Worm (Caenorhabditis elegans) whole organism, mixed stage, embryonic: ENCODE results near the gene C31C9.9.
A peak's percentile ranks its signal among the peaks of the same experiment; 100 is the strongest.

Source experiments
- M03D4.4 ChIP-seq: sonication (generic microtip); optimal IDR thresholded peaks from 2 replicates; lab custom pipeline; 2017; ENCODE audit warnings: mild to moderate bottlenecking, missing genetic modification characterization, missing compliant biosample characterization
- bed-3 ChIP-seq: fragments of 200-800 bp; sonication (Bioruptor generic); optimal IDR thresholded peaks from 3 replicates; lab custom pipeline; 2018; ENCODE audit warnings: mild to moderate bottlenecking, missing genetic modification characterization, moderate library complexity, missing compliant biosample characterization
- blmp-1 ChIP-seq: fragments of 150-350 bp; optimal IDR thresholded peaks from 2 replicates; lab custom pipeline; 2014; ENCODE audit warnings: missing biosample characterization, missing genetic modification characterization
- ceh-39 ChIP-seq: fragments of 150-350 bp; optimal IDR thresholded peaks from 2 replicates; lab custom pipeline; 2014; ENCODE audit warnings: missing biosample characterization, missing genetic modification characterization
- ceh-43 ChIP-seq: fragments of 200-800 bp; sonication (Bioruptor generic); optimal IDR thresholded peaks from 2 replicates; lab custom pipeline; 2018; ENCODE audit warnings: mild to moderate bottlenecking, missing genetic modification characterization, moderate library complexity, missing compliant biosample characterization
- ceh-83 ChIP-seq: fragments of 200-800 bp; sonication (Bioruptor generic); optimal IDR thresholded peaks from 2 replicates; lab custom pipeline; 2018; ENCODE audit warnings: mild to moderate bottlenecking, missing genetic modification characterization, missing compliant biosample characterization
- ces-1 ChIP-seq: fragments of 150-350 bp; optimal IDR thresholded peaks from 2 replicates; lab custom pipeline; 2014; ENCODE audit warnings: missing biosample characterization, missing genetic modification reagents, missing genetic modification characterization
- cnd-1 ChIP-seq: fragments of 200-800 bp; sonication (Bioruptor generic); optimal IDR thresholded peaks from 2 replicates; lab custom pipeline; 2018; ENCODE audit warnings: mild to moderate bottlenecking, missing genetic modification characterization, missing compliant biosample characterization
- drap-1 ChIP-seq: fragments of 200-800 bp; sonication (Bioruptor generic); optimal IDR thresholded peaks from 3 replicates; lab custom pipeline; 2018; ENCODE audit warnings: mild to moderate bottlenecking, missing genetic modification characterization, missing compliant biosample characterization
- elt-3 ChIP-seq: fragments of 150-350 bp; optimal IDR thresholded peaks from 2 replicates; lab custom pipeline; 2014; ENCODE audit warnings: missing biosample characterization, missing genetic modification characterization
- flh-1 ChIP-seq: fragments of 200-800 bp; sonication (Bioruptor generic); optimal IDR thresholded peaks from 2 replicates; lab custom pipeline; 2018; ENCODE audit warnings: mild to moderate bottlenecking, missing genetic modification characterization, moderate library complexity, missing compliant biosample characterization
- ham-2 ChIP-seq: fragments of 200-800 bp; sonication (Bioruptor generic); optimal IDR thresholded peaks from 2 replicates; lab custom pipeline; 2018; ENCODE audit warnings: mild to moderate bottlenecking, missing genetic modification characterization, missing compliant biosample characterization
- hlh-1 ChIP-seq: fragments of 150-350 bp; optimal IDR thresholded peaks from 2 replicates; lab custom pipeline; 2014; ENCODE audit warnings: missing biosample characterization, missing genetic modification reagents, missing genetic modification characterization
- lin-32 ChIP-seq: fragments of 200-800 bp; sonication (Bioruptor generic); optimal IDR thresholded peaks from 2 replicates; lab custom pipeline; 2018; ENCODE audit warnings: mild to moderate bottlenecking, missing genetic modification characterization, missing compliant biosample characterization
- lsy-2 ChIP-seq: fragments of 150-350 bp; optimal IDR thresholded peaks from 2 replicates; lab custom pipeline; 2014; ENCODE audit warnings: missing biosample characterization, missing genetic modification characterization
- mab-5 ChIP-seq: fragments of 150-350 bp; optimal IDR thresholded peaks from 2 replicates; lab custom pipeline; 2014; ENCODE audit warnings: missing biosample characterization, missing genetic modification characterization
- mep-1 ChIP-seq: fragments of 150-350 bp; optimal IDR thresholded peaks from 2 replicates; lab custom pipeline; 2017; ENCODE audit warnings: missing biosample characterization, missing genetic modification reagents, missing genetic modification characterization, inconsistent platforms
- nhr-12 ChIP-seq: fragments of 150-350 bp; optimal IDR thresholded peaks from 2 replicates; lab custom pipeline; 2014; ENCODE audit warnings: missing biosample characterization, missing genetic modification characterization
- nhr-2 ChIP-seq: fragments of 150-350 bp; optimal IDR thresholded peaks from 2 replicates; lab custom pipeline; 2014; ENCODE audit warnings: missing biosample characterization, missing genetic modification characterization
- nhr-237 ChIP-seq: fragments of 150-350 bp; optimal IDR thresholded peaks from 2 replicates; lab custom pipeline; 2014; ENCODE audit warnings: missing biosample characterization, missing genetic modification characterization
- nhr-28 ChIP-seq: fragments of 150-350 bp; optimal IDR thresholded peaks from 2 replicates; lab custom pipeline; 2014; ENCODE audit warnings: missing biosample characterization, missing genetic modification characterization
- nhr-76 ChIP-seq: sonication (generic microtip); optimal IDR thresholded peaks from 2 replicates; lab custom pipeline; 2017; ENCODE audit warnings: missing biosample characterization, missing genetic modification characterization
- pha-4 ChIP-seq: fragments of 150-350 bp; optimal IDR thresholded peaks from 2 replicates; lab custom pipeline; 2018; ENCODE audit warnings: missing biosample characterization, missing genetic modification reagents, missing genetic modification characterization
- sptf-1 ChIP-seq: sonication (generic microtip); optimal IDR thresholded peaks from 2 replicates; lab custom pipeline; 2017; ENCODE audit warnings: mild to moderate bottlenecking, missing genetic modification characterization, moderate library complexity, missing compliant biosample characterization
- tbx-8 ChIP-seq: fragments of 200-800 bp; sonication (Bioruptor generic); optimal IDR thresholded peaks from 2 replicates; lab custom pipeline; 2018; ENCODE audit warnings: mild to moderate bottlenecking, missing genetic modification characterization, moderate library complexity, missing compliant biosample characterization
- unc-120 ChIP-seq: sonication (generic microtip); optimal IDR thresholded peaks from 2 replicates; lab custom pipeline; 2017; ENCODE audit warnings: missing genetic modification characterization, missing compliant biosample characterization; ENCODE audit not compliant: poor library complexity, severe bottlenecking
- unc-39 ChIP-seq: fragments of 150-350 bp; optimal IDR thresholded peaks from 2 replicates; lab custom pipeline; 2014; ENCODE audit warnings: missing biosample characterization, missing genetic modification characterization
- unc-62 ChIP-seq: fragments of 150-350 bp; optimal IDR thresholded peaks from 2 replicates; lab custom pipeline; 2014; ENCODE audit warnings: missing biosample characterization, missing genetic modification reagents, missing genetic modification characterization

C31C9.9 gene

DNA sequence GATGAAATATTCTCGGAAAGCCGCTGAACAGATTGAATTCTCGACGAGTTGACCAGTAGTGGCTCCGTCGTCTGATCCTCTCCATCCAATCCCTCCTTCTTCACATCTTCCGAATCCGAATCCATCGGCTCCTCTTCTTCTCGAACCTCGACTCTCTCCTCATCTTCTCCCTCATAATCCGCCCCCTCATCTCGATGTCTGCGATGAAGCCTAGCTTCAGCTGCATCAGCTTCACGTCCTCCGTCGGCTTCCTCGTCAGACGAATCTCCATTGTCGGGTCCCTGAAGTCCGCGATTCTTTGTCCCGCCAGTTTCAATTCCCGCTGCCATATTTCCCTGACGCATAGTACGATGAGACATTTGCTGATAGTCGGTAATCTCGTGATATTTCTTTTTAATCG, 30.8 kb downstream of the C31C9.9 start:
- TF ChIP-seq cnd-1 (tag; lab: Kevin White, UChicago) = no peak
- no peak for TF ChIP-seq tbx-8
- no peak for TF ChIP-seq mab-5 (tag; lab: Kevin White, UChicago)
- no peak for TF ChIP-seq ham-2 (GFP tag; lab: Kevin White, UChicago)
- no peak for TF ChIP-seq nhr-237 (tag; lab: Kevin White, UChicago)
- TF ChIP-seq ceh-83 = no peak
- TF ChIP-seq lsy-2 (tag; lab: Kevin White, UChicago) = no peak
- TF ChIP-seq unc-39 (tag; lab: Kevin White, UChicago) = no peak
- TF ChIP-seq pha-4 (tag; lab: Kevin White, UChicago) = no peak
- TF ChIP-seq sptf-1 (tag; lab: Kevin White, UChicago) = no peak
- TF ChIP-seq hlh-1 = no peak
- no peak for TF ChIP-seq nhr-12 (tag; lab: Kevin White, UChicago)
- TF ChIP-seq unc-62 = no peak
- no peak for TF ChIP-seq nhr-28 (tag; lab: Kevin White, UChicago)
- TF ChIP-seq, all 35 proteins: peak for 0

DNA sequence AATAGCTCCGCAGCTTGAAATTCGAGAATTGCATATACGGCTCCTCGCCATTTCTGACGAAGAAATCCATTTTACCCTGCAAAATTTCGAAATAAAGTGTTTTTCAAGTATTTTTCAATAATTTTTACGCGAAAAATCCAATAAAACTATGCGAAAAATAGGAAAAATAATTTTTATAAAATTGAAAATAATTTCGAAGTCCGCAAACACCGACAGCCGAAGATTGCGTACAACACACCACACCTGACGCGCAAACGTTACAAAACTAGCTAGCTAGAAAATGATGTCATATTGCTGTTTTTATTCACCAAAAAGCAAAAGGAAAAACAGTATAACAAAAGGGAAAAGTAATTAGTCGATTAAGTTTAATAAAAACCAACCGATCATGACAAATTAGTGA, 39.9 kb downstream of the C31C9.9 start, which contains the start of gene rpoa-1:
Gene rpoa-1 (minus strand): TSS at position 84 of the 400 bp plus-strand sequence.
- TF ChIP-seq ces-1 (GFP tag; lab: Kevin White, UChicago) = peak; percentile 44
- TF ChIP-seq drap-1 (GFP tag; lab: Kevin White, UChicago) = no peak
- no peak for TF ChIP-seq nhr-12 (tag; lab: Kevin White, UChicago)
- TF ChIP-seq ceh-39 = no peak
- no peak for TF ChIP-seq flh-1 (GFP tag; lab: Kevin White, UChicago)
- no peak for TF ChIP-seq tbx-8
- TF ChIP-seq mep-1 (tag; lab: Kevin White, UChicago) = peak; percentile 36
- TF ChIP-seq nhr-76 (tag; lab: Kevin White, UChicago) = no peak
- TF ChIP-seq cnd-1 (tag; lab: Kevin White, UChicago) = no peak
- no peak for TF ChIP-seq nhr-2 (tag; lab: Kevin White, UChicago)
- TF ChIP-seq elt-3 (tag; lab: Kevin White, UChicago) = no peak
- no peak for TF ChIP-seq ceh-43
- TF ChIP-seq pha-4 (tag; lab: Kevin White, UChicago) = no peak
- no peak for TF ChIP-seq nhr-28 (tag; lab: Kevin White, UChicago)
- TF ChIP-seq nhr-237 (tag; lab: Kevin White, UChicago) = no peak
- no peak for TF ChIP-seq blmp-1 (tag; lab: Kevin White, UChicago)
- TF ChIP-seq M03D4.4 = no peak

DNA sequence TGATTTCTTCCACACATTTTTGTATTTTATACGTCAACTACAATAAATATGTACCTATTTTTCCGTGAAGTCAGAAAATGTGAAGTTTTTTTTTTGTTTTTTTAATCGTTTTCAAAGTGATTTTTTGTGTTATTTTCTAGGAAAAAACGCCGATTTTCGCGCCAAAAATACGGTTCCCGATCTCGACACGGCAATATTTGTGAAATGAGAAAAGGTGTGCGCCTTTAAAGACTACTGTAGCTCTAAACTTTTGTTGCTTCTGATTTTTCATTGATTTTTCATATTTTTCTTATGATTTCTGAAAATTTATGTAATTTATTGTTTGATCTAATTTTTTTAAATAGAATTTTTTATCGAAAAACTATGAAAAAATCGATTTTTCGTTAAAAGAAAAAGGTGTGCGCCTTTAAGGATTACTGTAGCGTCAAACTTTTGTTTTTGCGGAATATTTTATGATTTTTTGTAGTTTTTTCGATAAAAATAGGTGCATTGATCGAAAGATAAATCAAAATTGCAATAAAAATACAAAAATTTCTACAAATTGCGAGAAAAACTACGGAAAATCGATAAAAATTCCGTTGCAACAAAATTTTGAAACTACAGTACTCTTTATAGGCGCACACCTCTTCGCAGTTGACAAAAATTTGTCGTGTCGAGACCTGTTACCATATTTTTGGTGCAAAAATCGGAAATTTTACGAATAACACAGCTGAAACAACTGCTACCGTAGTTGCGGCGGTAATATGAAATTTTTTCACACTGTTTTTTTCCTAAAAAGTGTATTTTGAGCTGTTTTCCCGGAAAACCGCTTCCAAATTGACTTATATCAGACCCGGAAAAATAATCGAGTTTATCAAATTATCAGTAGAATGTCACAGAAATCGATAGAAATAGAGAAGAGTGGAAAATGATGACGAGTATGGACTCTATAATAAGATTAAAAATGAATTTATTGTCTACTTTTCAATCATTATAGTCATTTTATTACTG, 40.8 kb downstream of the C31C9.9 start, which contains the start of gene kqt-3:
Gene kqt-3 (plus strand): TSS at position 940 of the 990 bp plus-strand sequence.
- TF ChIP-seq bed-3 (GFP tag; lab: Kevin White, UChicago) = no peak
- TF ChIP-seq hlh-1 = no peak
- TF ChIP-seq unc-120 (tag; lab: Kevin White, UChicago) = no peak
- no peak for TF ChIP-seq unc-62
- no peak for TF ChIP-seq elt-3 (tag; lab: Kevin White, UChicago)

ce11 chrII:13697691-13698090, 42.9 kb downstream of the C31C9.9 start:
- TF ChIP-seq flh-1 (GFP tag; lab: Kevin White, UChicago) (no peak), tbx-8 (no peak), sptf-1 (tag; lab: Kevin White, UChicago) (no peak), ces-1 (GFP tag; lab: Kevin White, UChicago) (no peak), hlh-1 (no peak), lin-32 (GFP tag; lab: Kevin White, UChicago) (no peak), unc-39 (tag; lab: Kevin White, UChicago) (no peak), nhr-2 (tag; lab: Kevin White, UChicago) (no peak), nhr-237 (tag; lab: Kevin White, UChicago) (no peak), nhr-76 (tag; lab: Kevin White, UChicago) (no peak), bed-3 (GFP tag; lab: Kevin White, UChicago) (no peak), ceh-43 (no peak)
